Fruit fly (Drosophila melanogaster) whole organism: ENCODE data around the gene CG46435.

Experiments used
- pan ChIP-seq: fragments of >200 bp; optimal IDR thresholded peaks from 2 replicates; lab custom pipeline; 2017
- psq ChIP-seq: fragments of >200 bp; optimal IDR thresholded peaks from 2 replicates; lab custom pipeline; 2017
- usp ChIP-seq: fragments of >200 bp; optimal IDR thresholded peaks from 2 replicates; lab custom pipeline; 2017; ENCODE audit warnings: missing biosample characterization, missing genetic modification characterization, mixed read lengths

dm6 chr3L:19516547-19516946 is 28.4 kb upstream of the CG46435 start:
- no peak for TF ChIP-seq usp
- TF ChIP-seq psq (lab: Kevin White, UChicago): no peak
- no peak for TF ChIP-seq pan (lab: Kevin White, UChicago)
